Worm (Caenorhabditis elegans) whole organism, L2 larva: ENCODE measurements around the gene ZK1290.5.

Source experiments
- C34F6.9 ChIP-seq: fragments of 150-350 bp; optimal IDR thresholded peaks from 2 replicates; lab custom pipeline; 2014; ENCODE audit warnings: missing biosample characterization, missing genetic modification characterization
- F13H6.1 ChIP-seq: sonication (generic microtip); optimal IDR thresholded peaks from 2 replicates; lab custom pipeline; 2016; ENCODE audit warnings: missing genetic modification characterization, missing compliant biosample characterization
- R02D3.7 ChIP-seq: fragments of 150-350 bp; optimal IDR thresholded peaks from 2 replicates; lab custom pipeline; 2014; ENCODE audit warnings: missing biosample characterization, missing genetic modification characterization
- Y55F3AM.14 ChIP-seq: fragments of 200-800 bp; sonication (Bioruptor generic); optimal IDR thresholded peaks from 2 replicates; lab custom pipeline; 2018; ENCODE audit warnings: mild to moderate bottlenecking, missing genetic modification characterization, missing compliant biosample characterization
- ZK546.5 ChIP-seq: sonication (generic microtip); optimal IDR thresholded peaks from 2 replicates; lab custom pipeline; 2017; ENCODE audit warnings: missing biosample characterization, missing genetic modification characterization
- alr-1 ChIP-seq: fragments of 150-350 bp; optimal IDR thresholded peaks from 2 replicates; lab custom pipeline; 2014; ENCODE audit warnings: missing biosample characterization, missing genetic modification characterization
- aly-2 ChIP-seq: fragments of 150-350 bp; optimal IDR thresholded peaks from 2 replicates; lab custom pipeline; 2014; ENCODE audit warnings: missing biosample characterization, missing genetic modification characterization
- ama-1 ChIP-seq: fragments of 150-350 bp; optimal IDR thresholded peaks from 2 replicates; lab custom pipeline; 2018; ENCODE audit warnings: inconsistent platforms
- blmp-1 ChIP-seq: sonication (generic microtip); optimal IDR thresholded peaks from 2 replicates; lab custom pipeline; 2017; ENCODE audit warnings: missing genetic modification characterization, mild to moderate bottlenecking, missing compliant biosample characterization, antibody characterized with exemption, moderate library complexity; ENCODE audit not compliant: insufficient read depth
- ceh-16 ChIP-seq: fragments of 150-350 bp; optimal IDR thresholded peaks from 2 replicates; lab custom pipeline; 2014; ENCODE audit warnings: missing biosample characterization, missing genetic modification characterization
- ceh-82 ChIP-seq: fragments of 150-350 bp; optimal IDR thresholded peaks from 2 replicates; lab custom pipeline; 2014; ENCODE audit warnings: missing biosample characterization, missing genetic modification characterization
- crh-2 ChIP-seq: sonication (generic microtip); optimal IDR thresholded peaks from 2 replicates; lab custom pipeline; 2017; ENCODE audit warnings: missing biosample characterization, missing genetic modification characterization
- dmd-4 ChIP-seq: sonication (generic microtip); optimal IDR thresholded peaks from 2 replicates; lab custom pipeline; 2017; ENCODE audit warnings: missing biosample characterization, missing genetic modification characterization
- egl-27 ChIP-seq: sonication (generic microtip); optimal IDR thresholded peaks from 3 replicates; lab custom pipeline; 2017; ENCODE audit warnings: missing biosample characterization, missing genetic modification reagents, missing genetic modification characterization
- elt-1 ChIP-seq: fragments of 150-350 bp; optimal IDR thresholded peaks from 2 replicates; lab custom pipeline; 2014; ENCODE audit warnings: missing biosample characterization, missing genetic modification characterization
- elt-3 ChIP-seq: sonication (generic microtip); optimal IDR thresholded peaks from 2 replicates; lab custom pipeline; 2017; ENCODE audit warnings: missing biosample characterization, missing genetic modification characterization
- fos-1 ChIP-seq: fragments of 150-350 bp; optimal IDR thresholded peaks from 2 replicates; lab custom pipeline; 2014; ENCODE audit warnings: missing biosample characterization, missing genetic modification characterization
- gmeb-1 ChIP-seq: fragments of 150-350 bp; optimal IDR thresholded peaks from 2 replicates; lab custom pipeline; 2014; ENCODE audit warnings: missing biosample characterization, missing genetic modification characterization
- lin-11 ChIP-seq: fragments of 150-350 bp; sonication (generic microtip); optimal IDR thresholded peaks from 2 replicates; lab custom pipeline; 2014; ENCODE audit warnings: missing biosample characterization, missing genetic modification characterization, inconsistent platforms, mixed read lengths
- lin-13 ChIP-seq: fragments of 150-350 bp; optimal IDR thresholded peaks from 2 replicates; lab custom pipeline; 2014; ENCODE audit warnings: missing biosample characterization, missing genetic modification reagents, missing genetic modification characterization
- lin-39 ChIP-seq: fragments of 150-350 bp; optimal IDR thresholded peaks from 2 replicates; lab custom pipeline; 2014; ENCODE audit warnings: missing biosample characterization, missing genetic modification reagents, missing genetic modification characterization
- lsy-2 ChIP-seq, 2 experiments: fragments of 150-350 bp in 1 of 2; sonication (generic microtip) in 1 of 2; optimal IDR thresholded peaks; 2 replicates each; lab custom pipeline; 2014 to 2017; ENCODE audit warnings: missing biosample characterization in 2 of 2, missing genetic modification characterization in 2 of 2
- mab-5 ChIP-seq: fragments of 150-350 bp; optimal IDR thresholded peaks from 2 replicates; lab custom pipeline; 2014; ENCODE audit warnings: missing biosample characterization, missing genetic modification characterization
- mbf-1 ChIP-seq: sonication (generic microtip); optimal IDR thresholded peaks from 2 replicates; lab custom pipeline; 2017; ENCODE audit warnings: missing biosample characterization, missing genetic modification characterization
- mdl-1 ChIP-seq, 2 experiments: fragments of 150-350 bp in 1 of 2; sonication (generic microtip) in 1 of 2; optimal IDR thresholded peaks; 2 replicates each; lab custom pipeline; 2017; ENCODE audit warnings: missing biosample characterization in 2 of 2, missing genetic modification characterization in 2 of 2
- nhr-10 ChIP-seq: sonication (generic microtip); optimal IDR thresholded peaks from 2 replicates; lab custom pipeline; 2017; ENCODE audit warnings: missing biosample characterization, missing genetic modification characterization
- nhr-11 ChIP-seq: fragments of 150-350 bp; optimal IDR thresholded peaks from 2 replicates; lab custom pipeline; 2014; ENCODE audit warnings: missing biosample characterization, missing genetic modification characterization
- nhr-129 ChIP-seq: fragments of 150-350 bp; optimal IDR thresholded peaks from 2 replicates; lab custom pipeline; 2014; ENCODE audit warnings: missing biosample characterization, missing genetic modification characterization
- nhr-21 ChIP-seq: fragments of 150-350 bp; optimal IDR thresholded peaks from 2 replicates; lab custom pipeline; 2014; ENCODE audit warnings: missing biosample characterization, missing genetic modification characterization
- nhr-23 ChIP-seq: fragments of 150-350 bp; optimal IDR thresholded peaks from 2 replicates; lab custom pipeline; 2014; ENCODE audit warnings: missing biosample characterization, missing genetic modification reagents, missing genetic modification characterization
- nhr-237 ChIP-seq: fragments of 150-350 bp; optimal IDR thresholded peaks from 2 replicates; lab custom pipeline; 2014; ENCODE audit warnings: missing biosample characterization, missing genetic modification characterization
- nhr-25 ChIP-seq: fragments of 150-350 bp; sonication (generic microtip); optimal IDR thresholded peaks from 3 replicates; lab custom pipeline; 2014; ENCODE audit warnings: missing biosample characterization, missing genetic modification characterization
- nhr-6 ChIP-seq: fragments of 150-350 bp; optimal IDR thresholded peaks from 2 replicates; lab custom pipeline; 2014; ENCODE audit warnings: missing biosample characterization, missing genetic modification characterization
- nhr-77 ChIP-seq: fragments of 150-350 bp; optimal IDR thresholded peaks from 2 replicates; lab custom pipeline; 2014; ENCODE audit warnings: missing biosample characterization, missing genetic modification characterization
- peb-1 ChIP-seq: fragments of 150-350 bp; optimal IDR thresholded peaks from 2 replicates; lab custom pipeline; 2014; ENCODE audit warnings: missing biosample characterization, missing genetic modification characterization
- sem-4 ChIP-seq: fragments of 150-350 bp; optimal IDR thresholded peaks from 2 replicates; lab custom pipeline; 2014; ENCODE audit warnings: missing biosample characterization, missing genetic modification reagents, missing genetic modification characterization
- skn-1 ChIP-seq: sonication (generic microtip); optimal IDR thresholded peaks from 2 replicates; lab custom pipeline; 2017; ENCODE audit warnings: missing biosample characterization, missing genetic modification characterization
- sma-3 ChIP-seq: sonication (generic microtip); optimal IDR thresholded peaks from 2 replicates; lab custom pipeline; 2016; ENCODE audit warnings: missing genetic modification reagents, missing genetic modification characterization, missing compliant biosample characterization
- sma-9 ChIP-seq, 2 experiments: fragments of 150-350 bp in 1 of 2; sonication (generic microtip) in 1 of 2; optimal IDR thresholded peaks; 2 replicates each; lab custom pipeline; 2014 to 2016; ENCODE audit warnings: missing genetic modification characterization in 2 of 2, mild to moderate bottlenecking in 1 of 2, missing biosample characterization in 1 of 2, missing compliant biosample characterization in 1 of 2, missing genetic modification reagents in 1 of 2, moderate library complexity in 1 of 2
- snpc-4 ChIP-seq: fragments of 150-350 bp; optimal IDR thresholded peaks from 2 replicates; lab custom pipeline; 2014; ENCODE audit warnings: missing biosample characterization, missing genetic modification characterization
- unc-39 ChIP-seq: fragments of 150-350 bp; optimal IDR thresholded peaks from 2 replicates; lab custom pipeline; 2014; ENCODE audit warnings: missing biosample characterization, missing genetic modification characterization
- unc-55 ChIP-seq: fragments of 150-350 bp; sonication (generic microtip); optimal IDR thresholded peaks from 3 replicates; lab custom pipeline; 2014; ENCODE audit warnings: missing biosample characterization, missing genetic modification reagents, missing genetic modification characterization
- unc-62 ChIP-seq: fragments of 150-350 bp; optimal IDR thresholded peaks from 2 replicates; lab custom pipeline; 2014; ENCODE audit warnings: missing biosample characterization, missing genetic modification reagents, missing genetic modification characterization
- zag-1 ChIP-seq: fragments of 150-350 bp; optimal IDR thresholded peaks from 2 replicates; lab custom pipeline; 2014; ENCODE audit warnings: missing biosample characterization, missing genetic modification characterization
- ztf-1 ChIP-seq: fragments of 200-800 bp; sonication (Bioruptor generic); conservative IDR thresholded peaks from 2 replicates; pipeline ENCODE4 v1.3.6; 2022; ENCODE audit warnings: missing genetic modification characterization, missing compliant biosample characterization
- ztf-11 ChIP-seq: sonication (generic microtip); optimal IDR thresholded peaks from 2 replicates; lab custom pipeline; 2017; ENCODE audit warnings: missing biosample characterization, missing genetic modification characterization
- ztf-4 ChIP-seq: fragments of 150-350 bp; optimal IDR thresholded peaks from 2 replicates; lab custom pipeline; 2014; ENCODE audit warnings: missing biosample characterization, missing genetic modification characterization

ZK1290.5 gene

DNA sequence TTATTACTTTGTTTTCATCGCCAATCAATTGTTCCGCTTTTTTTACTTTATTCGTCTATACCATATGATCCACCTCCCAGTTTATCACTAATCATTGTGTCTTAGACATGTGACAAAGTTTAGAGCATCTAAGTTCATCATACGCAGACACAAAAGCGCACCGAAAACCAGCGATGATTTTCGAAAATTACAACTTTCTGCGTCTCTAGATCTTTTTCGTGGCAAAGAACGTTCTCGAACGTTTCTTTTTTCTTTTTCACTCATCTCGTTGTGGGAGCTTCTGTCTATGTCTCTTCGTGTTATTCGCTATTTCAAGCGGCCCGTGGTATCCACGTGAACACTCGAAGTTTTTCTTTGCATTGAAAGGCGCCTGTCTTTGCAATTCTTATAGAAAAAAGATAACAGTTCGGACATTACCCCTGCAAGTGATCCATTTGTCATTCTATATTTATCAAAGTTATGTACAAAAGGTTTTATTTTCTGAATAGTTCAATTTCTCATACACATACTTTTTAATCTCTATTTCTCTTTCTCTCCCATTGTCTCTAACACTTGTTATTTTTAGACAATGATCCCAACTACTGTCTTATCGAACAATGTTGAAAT is at the start of gene ZK1290.5:
Gene ZK1290.5, plus strand, starts transcription at position 566 of the 606 bp plus-strand sequence.
- peak; percentile 52 for TF ChIP-seq nhr-10 (tag; lab: Kevin White, UChicago)
- TF ChIP-seq snpc-4 (tag; lab: Kevin White, UChicago): peak; percentile 18
- no peak for TF ChIP-seq mbf-1 (tag; lab: Kevin White, UChicago)
- no peak for TF ChIP-seq nhr-77 (tag; lab: Kevin White, UChicago)
- TF ChIP-seq nhr-21 (tag; lab: Kevin White, UChicago): peak; percentile 94
- peak; percentile 95 for TF ChIP-seq F13H6.1 (tag; lab: Kevin White, UChicago)
- peak; percentile 69 for TF ChIP-seq Y55F3AM.14 (GFP tag; lab: Kevin White, UChicago)
- peak; percentile 91 for TF ChIP-seq nhr-25 (tag; lab: Kevin White, UChicago)
- no peak for TF ChIP-seq ztf-1 (GFP tag; lab: Robert Waterston, UW)
- TF ChIP-seq lsy-2 (tag; optimal IDR thresholded peaks at IDR 0.05; lab: Kevin White, UChicago): peak; percentile 28 to 89
- TF ChIP-seq crh-2: peak; percentile 98
- no peak for TF ChIP-seq aly-2
- TF ChIP-seq zag-1 (tag; lab: Kevin White, UChicago): peak; percentile 53
- TF ChIP-seq R02D3.7 (tag; lab: Kevin White, UChicago): no peak
- TF ChIP-seq C34F6.9 (tag; lab: Kevin White, UChicago): peak; percentile 96
- TF ChIP-seq mab-5 (tag; lab: Kevin White, UChicago): peak; percentile 27
- TF ChIP-seq lin-11 (tag; lab: Kevin White, UChicago): no peak
- TF ChIP-seq ceh-82 (tag; lab: Kevin White, UChicago): no peak
- peak; percentile 18 for TF ChIP-seq unc-62 (GFP tag; lab: Kevin White, UChicago)
- TF ChIP-seq ZK546.5: no peak
- TF ChIP-seq nhr-23 (tag; lab: Kevin White, UChicago): no peak
- peak; percentile 97 for TF ChIP-seq sma-3 (GFP tag; lab: Kevin White, UChicago)
- peak; percentile 62 for TF ChIP-seq gmeb-1 (tag; lab: Kevin White, UChicago)
- no peak for TF ChIP-seq nhr-11 (tag; lab: Kevin White, UChicago)
- TF ChIP-seq sma-9 (GFP tag; optimal IDR thresholded peaks at IDR 0.05; lab: Kevin White, UChicago): peak; percentile 98
- peak; percentile 18 for TF ChIP-seq sma-9 (tag; optimal IDR thresholded peaks at IDR 0.05; lab: Kevin White, UChicago)
- TF ChIP-seq egl-27 (tag; lab: Kevin White, UChicago): peak; percentile 92
- no peak for TF ChIP-seq alr-1 (tag; lab: Kevin White, UChicago)
- TF ChIP-seq nhr-129: peak; percentile 93
- no peak for TF ChIP-seq nhr-237 (tag; lab: Kevin White, UChicago)
- TF ChIP-seq nhr-6 (tag; lab: Kevin White, UChicago): peak; percentile 84
- TF ChIP-seq unc-39: no peak
- TF ChIP-seq elt-1 (tag; lab: Kevin White, UChicago): no peak
- TF ChIP-seq fos-1: peak; percentile 87
- TF ChIP-seq blmp-1 (tag; lab: Kevin White, UChicago): peak; percentile 71
- TF ChIP-seq unc-55 (GFP tag; lab: Kevin White, UChicago): peak; percentile 68
- peak; percentile 62 for TF ChIP-seq skn-1 (tag; lab: Kevin White, UChicago)
- TF ChIP-seq elt-3 (tag; lab: Kevin White, UChicago): no peak
- TF ChIP-seq ztf-11 (tag; lab: Kevin White, UChicago): no peak
- no peak for TF ChIP-seq dmd-4
- no peak for TF ChIP-seq ceh-16 (tag; lab: Kevin White, UChicago)
- TF ChIP-seq ztf-4 (tag; lab: Kevin White, UChicago): peak; percentile 84
- no peak for TF ChIP-seq lin-39 (tag; lab: Kevin White, UChicago)
- peak; percentile 79 for TF ChIP-seq sem-4
- TF ChIP-seq ama-1 (lab: Kevin White, UChicago): no peak
- peak; percentile 74 to 90 for TF ChIP-seq mdl-1 (tag; optimal IDR thresholded peaks at IDR 0.05; lab: Kevin White, UChicago)
- TF ChIP-seq peb-1 (tag; lab: Kevin White, UChicago): no peak
- peak; percentile 47 for TF ChIP-seq lin-13
